Worm (Caenorhabditis elegans) whole organism, late embryonic: ENCODE results near the gene Y38H6C.4.

ENCODE experiments used
- ama-1 ChIP-seq: fragments of 150-350 bp; optimal IDR thresholded peaks from 2 replicates; lab custom pipeline; 2014
- elt-2 ChIP-seq: sonication (generic microtip); optimal IDR thresholded peaks from 2 replicates; lab custom pipeline; 2016; ENCODE audit warnings: missing genetic modification reagents, missing genetic modification characterization, missing compliant biosample characterization
- fkh-6 ChIP-seq: sonication (generic microtip); optimal IDR thresholded peaks from 2 replicates; lab custom pipeline; 2016; ENCODE audit warnings: missing genetic modification characterization, missing compliant biosample characterization
- pha-2 ChIP-seq: sonication (generic microtip); optimal IDR thresholded peaks from 2 replicates; lab custom pipeline; 2017; ENCODE audit warnings: mild to moderate bottlenecking, missing genetic modification characterization, missing compliant biosample characterization

DNA sequence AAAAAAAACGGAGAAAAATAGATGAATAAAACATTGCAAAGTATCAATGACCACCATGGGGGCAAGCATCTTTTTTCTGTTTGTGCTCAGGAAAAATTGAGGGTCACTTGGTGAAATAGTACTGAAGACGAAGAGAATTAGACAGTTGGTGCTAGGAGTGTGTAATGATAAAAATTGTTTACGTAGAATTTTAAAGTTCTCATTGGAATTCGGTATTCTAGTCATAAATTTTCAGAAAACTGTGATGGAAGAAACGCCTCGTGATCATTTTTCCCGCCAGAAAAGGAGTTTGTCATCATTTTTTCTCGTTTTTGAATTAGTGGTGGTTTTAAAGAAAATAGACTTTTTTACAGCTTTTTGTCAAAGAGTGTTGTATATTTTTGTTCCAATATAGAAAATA, 39.7 kb upstream of the Y38H6C.4 start:
- TF ChIP-seq elt-2 (tag; lab: Kevin White, UChicago) (no peak), pha-2 (tag; lab: Kevin White, UChicago) (no peak), ama-1 (no peak), fkh-6 (tag; lab: Kevin White, UChicago) (no peak)
